Fruit fly (Drosophila melanogaster) whole organism, embryonic: ENCODE measurements around the gene CG43925.

Experiments
- B-H2 ChIP-seq: fragments of 200-800 bp; sonication (Bioruptor generic); optimal IDR thresholded peaks from 2 replicates; lab custom pipeline; 2018; ENCODE audit warnings: missing biosample characterization, mild to moderate bottlenecking, missing genetic modification characterization
- CG10654 ChIP-seq: fragments of 200-800 bp; sonication (Bioruptor generic); optimal IDR thresholded peaks from 2 replicates; lab custom pipeline; 2016; ENCODE audit warnings: missing biosample characterization, missing genetic modification characterization
- CG11456 ChIP-seq: fragments of 200-800 bp; sonication (Bioruptor generic); IDR thresholded peaks from 3 replicates; pipeline ENCODE4 v1.3.6; 2022; ENCODE audit warnings: missing biosample characterization, missing genetic modification characterization
- CG11695 ChIP-seq: fragments of 200-800 bp; sonication (Bioruptor generic); IDR thresholded peaks from 3 replicates; pipeline ENCODE4 v1.3.6; 2022; ENCODE audit warnings: missing biosample characterization, missing genetic modification characterization
- CG12104 ChIP-seq: fragments of 200-800 bp; sonication (Bioruptor generic); optimal IDR thresholded peaks from 3 replicates; lab custom pipeline; 2016; ENCODE audit warnings: missing biosample characterization, missing genetic modification characterization
- CG14014 ChIP-seq: fragments of 200-800 bp; sonication (Bioruptor generic); IDR thresholded peaks from 2 replicates; pipeline ENCODE4 v1.3.6; 2022; ENCODE audit warnings: missing biosample characterization, missing genetic modification characterization
- CG2199 ChIP-seq: fragments of 200-800 bp; sonication (Bioruptor generic); IDR thresholded peaks from 3 replicates; pipeline ENCODE4 v1.3.6; 2022; ENCODE audit warnings: missing biosample characterization, missing genetic modification characterization
- CG3995 ChIP-seq: fragments of 200-800 bp; sonication (Bioruptor generic); optimal IDR thresholded peaks from 3 replicates; lab custom pipeline; 2016; ENCODE audit warnings: missing biosample characterization, missing genetic modification characterization
- CG4404 ChIP-seq: fragments of 200-800 bp; sonication (Bioruptor generic); IDR thresholded peaks from 2 replicates; pipeline ENCODE4 v1.3.6; 2022; ENCODE audit warnings: missing biosample characterization, missing genetic modification characterization
- CG8290 ChIP-seq, 3 experiments: fragments of 200-800 bp; sonication (Bioruptor generic); optimal IDR thresholded peaks; 2 replicates each; lab custom pipeline; 2016 to 2019; ENCODE audit warnings: missing biosample characterization in 3 of 3, missing genetic modification characterization in 3 of 3, mild to moderate bottlenecking in 2 of 3, moderate library complexity in 1 of 3
- CG8765 ChIP-seq: fragments of 200-800 bp; sonication (Bioruptor generic); IDR thresholded peaks from 2 replicates; pipeline ENCODE4 v1.3.6; 2022; ENCODE audit warnings: missing biosample characterization, missing genetic modification characterization
- CG8924 ChIP-seq: fragments of 200-800 bp; optimal IDR thresholded peaks from 3 replicates; lab custom pipeline; 2019; ENCODE audit warnings: missing biosample characterization, mild to moderate bottlenecking, missing genetic modification characterization, moderate library complexity
- CoRest ChIP-seq: fragments of 200-800 bp; sonication (Bioruptor generic); optimal IDR thresholded peaks from 3 replicates; lab custom pipeline; 2018; ENCODE audit warnings: missing biosample characterization, mild to moderate bottlenecking, missing genetic modification characterization, moderate library complexity
- D ChIP-seq, 2 experiments: fragments of 200-800 bp in 1 of 2; fragments of >200 bp in 1 of 2; sonication (Bioruptor generic) in 1 of 2; optimal IDR thresholded peaks; 2 replicates in 1 of 2; 3 replicates in 1 of 2; lab custom pipeline; 2017; ENCODE audit warnings: mild to moderate bottlenecking in 1 of 2, missing biosample characterization in 1 of 2, missing genetic modification characterization in 1 of 2, missing genetic modification reagents in 1 of 2
- Dek ChIP-seq: fragments of 200-800 bp; sonication (Bioruptor generic); optimal IDR thresholded peaks from 3 replicates; lab custom pipeline; 2019; ENCODE audit warnings: missing biosample characterization, mild to moderate bottlenecking, missing genetic modification characterization, moderate library complexity
- E2f2 ChIP-seq: fragments of 200-800 bp; sonication (Bioruptor generic); IDR thresholded peaks from 2 replicates; pipeline ENCODE4 v1.3.6; 2022; ENCODE audit warnings: missing biosample characterization, missing genetic modification characterization
- HmgZ ChIP-seq: fragments of 200-800 bp; sonication (Bioruptor generic); optimal IDR thresholded peaks from 2 replicates; lab custom pipeline; 2018; ENCODE audit warnings: missing biosample characterization, mild to moderate bottlenecking, missing genetic modification characterization
- Hr39 ChIP-seq: fragments of >200 bp; optimal IDR thresholded peaks from 2 replicates; lab custom pipeline; 2017
- Hr78 ChIP-seq, 2 experiments: fragments of 200-800 bp in 1 of 2; fragments of >200 bp in 1 of 2; sonication (Bioruptor generic) in 1 of 2; optimal IDR thresholded peaks; 2 replicates each; lab custom pipeline; 2017 to 2019; ENCODE audit warnings: missing biosample characterization in 2 of 2, missing genetic modification characterization in 2 of 2, mild to moderate bottlenecking in 1 of 2, moderate library complexity in 1 of 2
- Lpt ChIP-seq: fragments of >200 bp; optimal IDR thresholded peaks from 2 replicates; lab custom pipeline; 2018; ENCODE audit warnings: missing biosample characterization, missing genetic modification characterization
- MBD-R2 ChIP-seq: fragments of 200-800 bp; sonication (Bioruptor generic); IDR thresholded peaks from 2 replicates; pipeline ENCODE4 v1.3.6; 2022; ENCODE audit warnings: missing biosample characterization, missing genetic modification characterization
- Neu2 ChIP-seq: fragments of 200-800 bp; sonication (Bioruptor generic); optimal IDR thresholded peaks from 3 replicates; lab custom pipeline; 2016; ENCODE audit warnings: missing biosample characterization, missing genetic modification characterization, borderline replicate concordance
- Nf-YA ChIP-seq: fragments of 200-800 bp; sonication (Bioruptor generic); IDR thresholded peaks from 2 replicates; pipeline ENCODE4 v1.3.6; 2022; ENCODE audit warnings: missing biosample characterization, missing genetic modification characterization
- NfI ChIP-seq: fragments of 200-800 bp; sonication (Bioruptor generic); optimal IDR thresholded peaks from 3 replicates; lab custom pipeline; 2018; ENCODE audit warnings: missing biosample characterization, mild to moderate bottlenecking, missing genetic modification characterization, moderate library complexity
- al ChIP-seq: fragments of 200-800 bp; sonication (Bioruptor generic); IDR thresholded peaks from 2 replicates; pipeline ENCODE4 v1.3.6; 2022; ENCODE audit warnings: missing biosample characterization, missing genetic modification characterization
- ap ChIP-seq: fragments of 200-800 bp; sonication (Bioruptor generic); IDR thresholded peaks from 2 replicates; pipeline ENCODE4 v1.3.6; 2022; ENCODE audit warnings: missing biosample characterization, missing genetic modification characterization
- ash1 ChIP-seq: fragments of 200-800 bp; sonication (Bioruptor generic); optimal IDR thresholded peaks from 2 replicates; lab custom pipeline; 2018; ENCODE audit warnings: missing biosample characterization, mild to moderate bottlenecking, missing genetic modification characterization
- danr ChIP-seq: fragments of 200-800 bp; sonication (Bioruptor generic); IDR thresholded peaks from 2 replicates; pipeline ENCODE4 v1.3.6; 2022; ENCODE audit warnings: missing biosample characterization, missing genetic modification characterization
- dmrt99B ChIP-seq: fragments of 200-800 bp; sonication (Bioruptor generic); optimal IDR thresholded peaks from 2 replicates; lab custom pipeline; 2018; ENCODE audit warnings: missing biosample characterization, mild to moderate bottlenecking, missing genetic modification characterization, moderate library complexity
- dpn ChIP-seq, 2 experiments: fragments of 200-800 bp; sonication (Bioruptor generic); optimal IDR thresholded peaks; 3 replicates each; lab custom pipeline; 2016; ENCODE audit warnings: missing biosample characterization in 2 of 2, missing genetic modification characterization in 2 of 2
- grn ChIP-seq: fragments of 200-800 bp; sonication (Bioruptor generic); optimal IDR thresholded peaks from 3 replicates; lab custom pipeline; 2017; ENCODE audit warnings: missing biosample characterization, missing genetic modification characterization
- gsb ChIP-seq: fragments of 200-800 bp; sonication (Bioruptor generic); IDR thresholded peaks from 2 replicates; pipeline ENCODE4 v1.3.6; 2022; ENCODE audit warnings: missing biosample characterization, missing genetic modification characterization
- hbn ChIP-seq: fragments of 200-800 bp; sonication (Bioruptor generic); IDR thresholded peaks from 2 replicates; pipeline ENCODE4 v1.3.6; 2022; ENCODE audit warnings: missing biosample characterization, missing genetic modification characterization; ENCODE audit not compliant: partially characterized antibody
- insv ChIP-seq, 2 experiments: fragments of 200-800 bp; sonication (Bioruptor generic); optimal IDR thresholded peaks; 3 replicates each; lab custom pipeline; 2016 to 2018; ENCODE audit warnings: missing biosample characterization in 2 of 2, missing genetic modification characterization in 2 of 2
- inv ChIP-seq: fragments of 200-800 bp; sonication (Bioruptor generic); IDR thresholded peaks from 2 replicates; pipeline ENCODE4 v1.3.6; 2022; ENCODE audit warnings: missing biosample characterization, missing genetic modification characterization; ENCODE audit not compliant: partially characterized antibody
- pan ChIP-seq, 4 experiments: fragments of >200 bp in 3 of 4; fragments of 200-800 bp in 1 of 4; sonication (Bioruptor generic) in 1 of 4; optimal IDR thresholded peaks in 3 of 4; IDR thresholded peaks in 1 of 4; 2 replicates each; pipeline versions ENCODE4 v1.3.6 to Lab custom; 2017 to 2022; ENCODE audit warnings: missing biosample characterization in 2 of 4, missing genetic modification characterization in 2 of 4, mixed read lengths in 1 of 4
- pita ChIP-seq: fragments of 200-800 bp; sonication (Bioruptor generic); optimal IDR thresholded peaks from 2 replicates; lab custom pipeline; 2017; ENCODE audit warnings: missing biosample characterization, mild to moderate bottlenecking, missing genetic modification characterization
- ranshi ChIP-seq: fragments of 200-800 bp; sonication (Bioruptor generic); IDR thresholded peaks from 2 replicates; pipeline ENCODE4 v1.3.6; 2022; ENCODE audit warnings: missing biosample characterization, missing genetic modification characterization
- repo ChIP-seq: fragments of 200-800 bp; sonication (Bioruptor generic); optimal IDR thresholded peaks from 2 replicates; lab custom pipeline; 2016; ENCODE audit warnings: missing biosample characterization, missing genetic modification characterization
- ro ChIP-seq: fragments of 200-800 bp; sonication (Bioruptor generic); IDR thresholded peaks from 2 replicates; pipeline ENCODE4 v1.3.6; 2022; ENCODE audit warnings: missing biosample characterization, missing genetic modification characterization
- schlank ChIP-seq: fragments of 200-800 bp; sonication (Bioruptor generic); optimal IDR thresholded peaks from 2 replicates; lab custom pipeline; 2018; ENCODE audit warnings: missing biosample characterization, mild to moderate bottlenecking, missing genetic modification characterization
- sna ChIP-seq: fragments of 200-800 bp; sonication (Bioruptor generic); IDR thresholded peaks from 2 replicates; pipeline ENCODE4 v1.3.6; 2022; ENCODE audit warnings: missing biosample characterization, missing genetic modification characterization; ENCODE audit not compliant: partially characterized antibody
- toy ChIP-seq: fragments of 200-800 bp; sonication (Bioruptor generic); IDR thresholded peaks from 2 replicates; pipeline ENCODE4 v1.3.6; 2022; ENCODE audit warnings: missing biosample characterization, missing genetic modification characterization
- trem ChIP-seq: fragments of 200-800 bp; optimal IDR thresholded peaks from 3 replicates; lab custom pipeline; 2019; ENCODE audit warnings: missing biosample characterization, mild to moderate bottlenecking, missing genetic modification characterization, moderate library complexity
- twi ChIP-seq: fragments of 200-800 bp; optimal IDR thresholded peaks from 2 replicates; lab custom pipeline; 2019; ENCODE audit warnings: missing biosample characterization, mild to moderate bottlenecking, missing genetic modification characterization, moderate library complexity
- yki ChIP-seq: fragments of >200 bp; optimal IDR thresholded peaks from 3 replicates; lab custom pipeline; 2018

The CG43925 gene

dm6 chr2L:13202960-13203436, 26.8 kb downstream of the CG43925 start, which contains the start of gene CG16972 (continued):
- TF ChIP-seq CG14014 (GFP tag; lab: Robert Waterston, UW): 0 out of 2 replicates have a peak, but pooled peaks have one; percentile 13
- TF ChIP-seq trem (tag; lab: Kevin White, UChicago): peak; percentile 43
- TF ChIP-seq dpn (GFP tag; optimal IDR thresholded peaks at IDR 0.05; lab: Kevin White, UChicago): no peak
- no peak for TF ChIP-seq CG11695

DNA sequence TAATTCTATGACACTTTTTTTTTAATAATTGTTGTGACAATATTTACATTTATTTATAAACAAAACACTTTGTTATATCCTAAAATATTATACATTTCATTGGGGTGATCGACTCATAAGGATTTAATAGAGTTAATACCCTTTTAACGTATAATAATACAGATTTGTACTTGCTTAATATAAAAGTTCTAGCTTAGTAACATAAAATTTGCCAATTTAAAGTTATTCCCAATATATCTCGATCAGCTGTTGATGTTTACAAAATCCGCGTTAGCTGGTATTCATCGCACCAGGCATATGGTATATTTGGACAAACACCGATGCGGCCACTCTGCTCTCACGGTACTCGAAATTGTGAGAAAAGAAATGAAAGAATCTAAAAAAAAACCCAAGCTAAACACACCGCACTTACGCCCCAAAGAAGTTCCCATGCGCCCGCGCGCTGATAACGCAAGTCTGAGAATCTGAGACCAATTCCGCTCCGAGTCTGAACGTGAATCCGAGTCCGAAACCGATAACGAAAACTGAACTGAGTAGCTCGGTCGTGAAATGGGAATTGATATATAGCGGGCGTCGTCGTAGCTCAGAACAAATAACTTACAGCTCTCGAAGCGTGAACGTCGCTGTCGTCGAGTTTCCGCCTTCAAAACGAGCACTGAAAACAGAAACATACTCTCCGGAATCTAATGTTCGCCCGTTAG, 27.4 kb downstream of the CG43925 start, which contains the start of gene Pect:
Gene Pect (plus strand): TSS at position 326 of the 701 bp plus-strand sequence.
- TF ChIP-seq grn (GFP tag; lab: Kevin White, UChicago) (no peak), al (GFP tag; lab: Robert Waterston, UW) (0 out of 2 replicates have a peak, but pooled peaks have one; percentile 27), hbn (GFP tag; lab: Robert Waterston, UW) (peak; percentile 54), CoRest (tag; lab: Kevin White, UChicago) (peak; percentile 58), twi (tag; lab: Kevin White, UChicago) (no peak), inv (GFP tag; lab: Robert Waterston, UW) (peak; percentile 44; the same call in 1 of the 2 replicates), schlank (peak; percentile 16), CG8765 (GFP tag; lab: Robert Waterston, UW) (no peak), toy (GFP tag; lab: Robert Waterston, UW) (no peak), CG4404 (GFP tag; lab: Robert Waterston, UW) (no peak), ap (GFP tag; lab: Robert Waterston, UW) (no peak), CG8290 (GFP tag; optimal IDR thresholded peaks at IDR 0.05; lab: Kevin White, UChicago) (no peak), CG8290 (tag; optimal IDR thresholded peaks at IDR 0.05; lab: Kevin White, UChicago) (no peak), dmrt99B (tag; lab: Kevin White, UChicago) (no peak), CG2199 (GFP tag; lab: Robert Waterston, UW) (0 out of 3 replicates have a peak, but pooled peaks have one; percentile 54), ro (GFP tag; lab: Robert Waterston, UW) (no peak), yki (no peak), pan (optimal IDR thresholded peaks at IDR 0.05; lab: Kevin White, UChicago) (no peak), pan (GFP tag; optimal IDR thresholded peaks at IDR 0.05 in 1 of 2, IDR thresholded peaks at IDR 0.05 in 1 of 2) (peak in 1 of 2 experiments; percentile 4), sna (0 out of 2 replicates have a peak, but pooled peaks have one; percentile 35), CG8924 (peak; percentile 71), danr (GFP tag; lab: Robert Waterston, UW) (no peak), B-H2 (GFP tag; lab: Kevin White, UChicago) (no peak), repo (GFP tag; lab: Kevin White, UChicago) (no peak), gsb (GFP tag; lab: Robert Waterston, UW) (no peak), Neu2 (GFP tag; lab: Kevin White, UChicago) (no peak), D (optimal IDR thresholded peaks at IDR 0.05; lab: Kevin White, UChicago) (no peak), D (GFP tag; optimal IDR thresholded peaks at IDR 0.05; lab: Kevin White, UChicago) (no peak), Hr39 (lab: Kevin White, UChicago) (no peak), ranshi (GFP tag; lab: Robert Waterston, UW) (peak; percentile 42; the same call in 1 of the 2 replicates), insv (GFP tag; optimal IDR thresholded peaks at IDR 0.05; lab: Kevin White, UChicago) (no peak), Dek (tag; lab: Kevin White, UChicago) (peak; percentile 58), trem (tag; lab: Kevin White, UChicago) (peak; percentile 25), ash1 (no peak), NfI (GFP tag; lab: Kevin White, UChicago) (no peak), E2f2 (GFP tag; lab: Robert Waterston, UW) (0 out of 2 replicates have a peak, but pooled peaks have one; percentile 6), CG10654 (GFP tag; lab: Kevin White, UChicago) (no peak), CG11456 (GFP tag; lab: Robert Waterston, UW) (no peak), Lpt (GFP tag; lab: Kevin White, UChicago) (no peak), Hr78 (GFP tag; optimal IDR thresholded peaks at IDR 0.05; lab: Kevin White, UChicago) (no peak), MBD-R2 (GFP tag; lab: Robert Waterston, UW) (0 out of 2 replicates have a peak, but pooled peaks have one; percentile 12), HmgZ (peak; percentile 62), CG3995 (no peak), Nf-YA (GFP tag; lab: Robert Waterston, UW) (no peak), CG12104 (GFP tag; lab: Kevin White, UChicago) (peak; percentile 8), pita (no peak)
